Worm (Caenorhabditis elegans) whole organism, late embryonic: ENCODE measurements around the gene T14G8.4.

Experiments
- T23F11.4 ChIP-seq: fragments of 200-800 bp; sonication (Bioruptor generic); optimal IDR thresholded peaks from 2 replicates; lab custom pipeline; 2018; ENCODE audit warnings: mild to moderate bottlenecking, missing genetic modification characterization, missing compliant biosample characterization
- ahr-1 ChIP-seq: sonication (generic microtip); optimal IDR thresholded peaks from 2 replicates; lab custom pipeline; 2016; ENCODE audit warnings: missing genetic modification characterization, missing compliant biosample characterization
- ceh-19 ChIP-seq: fragments of 200-800 bp; sonication (Bioruptor generic); optimal IDR thresholded peaks from 2 replicates; lab custom pipeline; 2018; ENCODE audit warnings: mild to moderate bottlenecking, missing genetic modification characterization, missing compliant biosample characterization
- ceh-34 ChIP-seq: sonication (generic microtip); optimal IDR thresholded peaks from 2 replicates; lab custom pipeline; 2016; ENCODE audit warnings: mild to moderate bottlenecking, missing genetic modification characterization, missing compliant biosample characterization
- ceh-45 ChIP-seq: fragments of 200-800 bp; sonication (Bioruptor generic); IDR thresholded peaks from 2 replicates; pipeline ENCODE4 v1.3.6; 2022; ENCODE audit warnings: missing genetic modification reagents, missing genetic modification characterization, missing compliant biosample characterization
- ceh-48 ChIP-seq: sonication (generic microtip); optimal IDR thresholded peaks from 2 replicates; lab custom pipeline; 2016; ENCODE audit warnings: missing genetic modification characterization, inconsistent platforms, missing compliant biosample characterization
- ceh-6 ChIP-seq: fragments of 200-800 bp; sonication (Bioruptor generic); optimal IDR thresholded peaks from 2 replicates; lab custom pipeline; 2018; ENCODE audit warnings: mild to moderate bottlenecking, missing genetic modification characterization, missing compliant biosample characterization
- ceh-9 ChIP-seq: sonication (generic microtip); optimal IDR thresholded peaks from 2 replicates; lab custom pipeline; 2016; ENCODE audit warnings: mild to moderate bottlenecking, missing genetic modification characterization, inconsistent platforms, missing compliant biosample characterization
- che-1 ChIP-seq: sonication (generic microtip); optimal IDR thresholded peaks from 2 replicates; lab custom pipeline; 2016; ENCODE audit warnings: mild to moderate bottlenecking, missing genetic modification characterization, missing compliant biosample characterization
- dmd-4 ChIP-seq: sonication (generic microtip); optimal IDR thresholded peaks from 2 replicates; lab custom pipeline; 2016; ENCODE audit warnings: borderline replicate concordance, missing genetic modification characterization, missing compliant biosample characterization
- dve-1 ChIP-seq: sonication (generic microtip); optimal IDR thresholded peaks from 2 replicates; lab custom pipeline; 2017; ENCODE audit warnings: antibody characterized with exemption, mild to moderate bottlenecking, missing genetic modification characterization, missing compliant biosample characterization
- elt-4 ChIP-seq: sonication (generic microtip); optimal IDR thresholded peaks from 2 replicates; lab custom pipeline; 2016; ENCODE audit warnings: missing genetic modification characterization, missing compliant biosample characterization
- ets-4 ChIP-seq: sonication (generic microtip); optimal IDR thresholded peaks from 2 replicates; lab custom pipeline; 2016; ENCODE audit warnings: missing genetic modification characterization, missing compliant biosample characterization
- eyg-1 ChIP-seq: sonication (generic microtip); optimal IDR thresholded peaks from 2 replicates; lab custom pipeline; 2016; ENCODE audit warnings: missing genotype, missing genetic modification characterization, missing compliant biosample characterization
- fkh-10 ChIP-seq: fragments of 150-350 bp; optimal IDR thresholded peaks from 2 replicates; lab custom pipeline; 2014; ENCODE audit warnings: missing biosample characterization, missing genetic modification reagents, missing genetic modification characterization
- fkh-6 ChIP-seq: sonication (generic microtip); optimal IDR thresholded peaks from 2 replicates; lab custom pipeline; 2016; ENCODE audit warnings: missing genetic modification characterization, missing compliant biosample characterization
- gmeb-2 ChIP-seq: sonication (generic microtip); optimal IDR thresholded peaks from 2 replicates; lab custom pipeline; 2016; ENCODE audit warnings: missing genetic modification characterization, inconsistent platforms, missing compliant biosample characterization
- hlh-13 ChIP-seq: fragments of 200-800 bp; sonication (Bioruptor generic); optimal IDR thresholded peaks from 2 replicates; lab custom pipeline; 2018; ENCODE audit warnings: mild to moderate bottlenecking, missing genetic modification characterization, missing compliant biosample characterization
- hlh-30 ChIP-seq: sonication (generic microtip); optimal IDR thresholded peaks from 2 replicates; lab custom pipeline; 2017; ENCODE audit warnings: antibody characterized with exemption, missing genetic modification characterization, missing compliant biosample characterization; ENCODE audit not compliant: insufficient read depth
- lim-6 ChIP-seq: sonication (generic microtip); optimal IDR thresholded peaks from 2 replicates; lab custom pipeline; 2016; ENCODE audit warnings: missing genetic modification characterization, missing compliant biosample characterization
- lin-11 ChIP-seq: fragments of 200-800 bp; sonication (Bioruptor generic); optimal IDR thresholded peaks from 2 replicates; lab custom pipeline; 2018; ENCODE audit warnings: mild to moderate bottlenecking, missing genetic modification characterization, missing compliant biosample characterization
- madf-2 ChIP-seq: sonication (generic microtip); optimal IDR thresholded peaks from 2 replicates; lab custom pipeline; 2017; ENCODE audit warnings: missing genetic modification characterization, missing compliant biosample characterization
- nhr-11 ChIP-seq: fragments of 150-350 bp; optimal IDR thresholded peaks from 2 replicates; lab custom pipeline; 2014; ENCODE audit warnings: missing biosample characterization, missing genetic modification characterization
- odd-2 ChIP-seq: sonication (generic microtip); optimal IDR thresholded peaks from 2 replicates; lab custom pipeline; 2017; ENCODE audit warnings: antibody characterized with exemption, mild to moderate bottlenecking, missing genetic modification characterization, missing compliant biosample characterization
- pag-3 ChIP-seq: sonication (generic microtip); optimal IDR thresholded peaks from 2 replicates; lab custom pipeline; 2016; ENCODE audit warnings: missing compliant biosample characterization, missing genetic modification characterization, borderline replicate concordance
- pat-9 ChIP-seq: fragments of 200-800 bp; sonication (Bioruptor generic); optimal IDR thresholded peaks from 2 replicates; lab custom pipeline; 2018; ENCODE audit warnings: mild to moderate bottlenecking, missing genetic modification characterization, moderate library complexity, missing compliant biosample characterization
- pax-1 ChIP-seq: fragments of 150-350 bp; optimal IDR thresholded peaks from 2 replicates; lab custom pipeline; 2014; ENCODE audit warnings: missing biosample characterization, missing genetic modification characterization
- pha-2 ChIP-seq: sonication (generic microtip); optimal IDR thresholded peaks from 2 replicates; lab custom pipeline; 2017; ENCODE audit warnings: mild to moderate bottlenecking, missing genetic modification characterization, missing compliant biosample characterization
- pha-4 ChIP-seq: fragments of 150-350 bp; optimal IDR thresholded peaks from 2 replicates; lab custom pipeline; 2018; ENCODE audit warnings: missing biosample characterization, missing genetic modification reagents, missing genetic modification characterization
- pqm-1 ChIP-seq: sonication (generic microtip); optimal IDR thresholded peaks from 2 replicates; lab custom pipeline; 2016; ENCODE audit warnings: missing genetic modification characterization, missing compliant biosample characterization
- pros-1 ChIP-seq: fragments of 150-350 bp; optimal IDR thresholded peaks from 2 replicates; lab custom pipeline; 2014; ENCODE audit warnings: missing biosample characterization, missing genetic modification reagents, missing genetic modification characterization
- sdc-2 ChIP-seq: sonication (generic microtip); optimal IDR thresholded peaks from 2 replicates; lab custom pipeline; 2016; ENCODE audit warnings: missing genotype, missing genetic modification characterization, missing compliant biosample characterization
- sox-2 ChIP-seq: fragments of 200-800 bp; sonication (Bioruptor generic); IDR thresholded peaks from 2 replicates; pipeline ENCODE4 v1.3.6; 2022; ENCODE audit warnings: missing genetic modification reagents, missing genetic modification characterization, missing compliant biosample characterization
- unc-86 ChIP-seq: sonication (generic microtip); optimal IDR thresholded peaks from 2 replicates; lab custom pipeline; 2016; ENCODE audit warnings: missing genetic modification characterization, missing compliant biosample characterization
- zip-5 ChIP-seq: sonication (generic microtip); optimal IDR thresholded peaks from 2 replicates; lab custom pipeline; 2016; ENCODE audit warnings: missing genetic modification characterization, missing compliant biosample characterization
- ztf-16 ChIP-seq: sonication (generic microtip); optimal IDR thresholded peaks from 2 replicates; lab custom pipeline; 2017; ENCODE audit warnings: missing genetic modification characterization, missing compliant biosample characterization

T14G8.4 gene

ce11 chrX:12863796-12864195, at the start of gene T14G8.4:
Gene T14G8.4 (minus strand): TSS chrX:12863896.
- TF ChIP-seq ceh-9 (tag; lab: Kevin White, UChicago) (no peak), pqm-1 (tag; lab: Kevin White, UChicago) (no peak), gmeb-2 (no peak), che-1 (tag; lab: Kevin White, UChicago) (no peak), nhr-11 (tag; lab: Kevin White, UChicago) (no peak), dmd-4 (tag; lab: Kevin White, UChicago) (no peak), unc-86 (tag; lab: Kevin White, UChicago) (no peak)

- TF ChIP-seq ceh-34 (tag; lab: Kevin White, UChicago), result no peak
- no peak for TF ChIP-seq pax-1 (tag; lab: Kevin White, UChicago)
- TF ChIP-seq hlh-13 (GFP tag; lab: Kevin White, UChicago), result no peak
- TF ChIP-seq unc-86 (tag; lab: Kevin White, UChicago), result no peak
- no peak for TF ChIP-seq ztf-16
- no peak for TF ChIP-seq sox-2 (GFP tag; lab: Robert Waterston, UW)
- TF ChIP-seq elt-4 (tag; lab: Kevin White, UChicago), result no peak
- no peak for TF ChIP-seq eyg-1 (tag; lab: Kevin White, UChicago)
- TF ChIP-seq lim-6 (tag; lab: Kevin White, UChicago), result no peak
- no peak for TF ChIP-seq zip-5 (tag; lab: Kevin White, UChicago)
- no peak for TF ChIP-seq pha-4 (tag; lab: Kevin White, UChicago)
- no peak for TF ChIP-seq ceh-45 (GFP tag; lab: Robert Waterston, UW)
- no peak for TF ChIP-seq T23F11.4 (GFP tag; lab: Kevin White, UChicago)
- TF ChIP-seq dve-1 (tag; lab: Kevin White, UChicago), result no peak
- TF ChIP-seq ceh-48, result no peak
- no peak for TF ChIP-seq sdc-2
- TF ChIP-seq madf-2 (tag; lab: Kevin White, UChicago), result no peak
- TF ChIP-seq fkh-10 (GFP tag; lab: Kevin White, UChicago), result no peak
These were observed 48.7 kb upstream of the T14G8.4 start for ce11 chrX:12912435-12912834.

ce11 chrX:12911235-12911634, 47.5 kb upstream of the T14G8.4 start:
- no peak for TF ChIP-seq dve-1 (tag; lab: Kevin White, UChicago)
- peak; percentile 26 for TF ChIP-seq hlh-30 (tag; lab: Kevin White, UChicago)

ce11 chrX:12909910-12910309, 46.2 kb upstream of the T14G8.4 start:
- no peak for TF ChIP-seq elt-4 (tag; lab: Kevin White, UChicago)
- TF ChIP-seq eyg-1 (tag; lab: Kevin White, UChicago), result no peak
- no peak for TF ChIP-seq pag-3 (tag; lab: Kevin White, UChicago)
- TF ChIP-seq ahr-1 (tag; lab: Kevin White, UChicago), result no peak
- no peak for TF ChIP-seq ceh-48
- TF ChIP-seq odd-2, result no peak
- TF ChIP-seq pqm-1 (tag; lab: Kevin White, UChicago), result no peak
- TF ChIP-seq lin-11 (tag; lab: Kevin White, UChicago), result no peak
- TF ChIP-seq pat-9 (tag; lab: Kevin White, UChicago), result no peak
- no peak for TF ChIP-seq ceh-6 (GFP tag; lab: Kevin White, UChicago)
- no peak for TF ChIP-seq pha-2 (tag; lab: Kevin White, UChicago)
- TF ChIP-seq ceh-19 (GFP tag; lab: Kevin White, UChicago), result no peak
- TF ChIP-seq fkh-6 (tag; lab: Kevin White, UChicago), result no peak
- TF ChIP-seq ets-4 (tag; lab: Kevin White, UChicago), result no peak
- no peak for TF ChIP-seq pros-1 (tag; lab: Kevin White, UChicago)
- no peak for TF ChIP-seq dve-1 (tag; lab: Kevin White, UChicago)
- no peak for TF ChIP-seq ztf-16
